Worm (Caenorhabditis elegans): ENCODE data around the gene trxr-2.
A peak's percentile ranks its signal among the peaks of the same experiment; 100 is the strongest.

Gene trxr-2

DNA sequence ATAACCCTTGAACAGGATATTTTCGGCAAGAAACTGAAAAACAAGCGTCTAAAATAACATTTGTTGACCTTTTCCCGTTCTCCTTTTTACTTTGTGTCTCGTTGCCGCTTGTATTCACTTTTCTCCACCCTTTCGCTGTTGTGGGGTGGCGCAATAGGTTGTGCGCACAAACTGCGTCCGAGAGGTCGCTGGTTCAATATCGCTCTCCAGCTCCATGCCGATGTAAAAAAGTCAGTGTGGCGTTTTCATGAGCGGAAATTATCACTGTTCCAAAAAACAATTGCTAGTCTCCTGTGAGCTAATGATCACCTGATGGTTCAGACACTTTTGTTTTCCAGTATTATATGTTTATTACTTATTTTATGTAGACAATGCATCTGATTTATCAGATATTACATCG, 24.0 kb downstream of the trxr-2 start (continued):
- TF ChIP-seq zip-5 (tag; optimal IDR thresholded peaks at IDR 0.05) (peak; percentile 62), fkh-10 (GFP tag; optimal IDR thresholded peaks at IDR 0.05) (peak; percentile 33), dve-1 (tag; optimal IDR thresholded peaks at IDR 0.05) (peak; percentile 70), ttx-3 (tag; optimal IDR thresholded peaks at IDR 0.05) (peak; percentile 86), sdc-2 (tag; optimal IDR thresholded peaks at IDR 0.05) (peak; percentile 78), hlh-6 (tag; optimal IDR thresholded peaks at IDR 0.05) (peak; percentile 96), ceh-2 (tag; optimal IDR thresholded peaks at IDR 0.05) (peak; percentile 86), ceh-45 (GFP tag; IDR thresholded peaks at IDR 0.05) (peak; percentile 78), ets-4 (tag; optimal IDR thresholded peaks at IDR 0.05) (peak; percentile 3), ceh-31 (tag; optimal IDR thresholded peaks at IDR 0.05) (peak; percentile 77), unc-42 (tag; optimal IDR thresholded peaks at IDR 0.05) (peak; percentile 51), rnt-1 (tag; optimal IDR thresholded peaks at IDR 0.05) (peak; percentile 82), ama-1 (optimal IDR thresholded peaks at IDR 0.05) (no peak), K09A11.1 (tag; optimal IDR thresholded peaks at IDR 0.05; ENCODE audit: insufficient read depth) (peak; percentile 72), hlh-8 (tag; optimal IDR thresholded peaks at IDR 0.05) (peak; percentile 73), unc-3 (GFP tag; conservative IDR thresholded peaks at IDR 0.05) (peak; percentile 67), unc-3 (tag; optimal IDR thresholded peaks at IDR 0.05) (peak; percentile 85), hlh-15 (tag; optimal IDR thresholded peaks at IDR 0.05) (peak; percentile 86), unc-86 (tag; optimal IDR thresholded peaks at IDR 0.05) (peak; percentile 91), nhr-11 (tag; optimal IDR thresholded peaks at IDR 0.05) (no peak), eyg-1 (tag; optimal IDR thresholded peaks at IDR 0.05) (peak; percentile 87), sox-2 (GFP tag; IDR thresholded peaks at IDR 0.05) (peak; percentile 76), gmeb-2 (tag; optimal IDR thresholded peaks at IDR 0.05) (peak; percentile 89)

ce11 chrIII:8944357-8944756, 30.8 kb downstream of the trxr-2 start, which contains the start of gene dhrr-1:
Gene dhrr-1 (plus strand): TSS chrIII:8944657.
- TF ChIP-seq ttx-3 (tag; optimal IDR thresholded peaks at IDR 0.05) (no peak), nhr-232 (tag; optimal IDR thresholded peaks at IDR 0.05) (no peak), unc-42 (tag; optimal IDR thresholded peaks at IDR 0.05) (no peak), ceh-2 (tag; optimal IDR thresholded peaks at IDR 0.05) (no peak), ceh-34 (tag; optimal IDR thresholded peaks at IDR 0.05) (no peak), unc-55 (GFP tag; optimal IDR thresholded peaks at IDR 0.05) (no peak), elt-4 (tag; optimal IDR thresholded peaks at IDR 0.05) (no peak), unc-3 (GFP tag; conservative IDR thresholded peaks at IDR 0.05) (no peak), unc-3 (tag; optimal IDR thresholded peaks at IDR 0.05) (no peak), eyg-1 (tag; optimal IDR thresholded peaks at IDR 0.05) (no peak), ref-2 (tag; optimal IDR thresholded peaks at IDR 0.05) (no peak), hlh-13 (GFP tag; optimal IDR thresholded peaks at IDR 0.05) (no peak)

DNA sequence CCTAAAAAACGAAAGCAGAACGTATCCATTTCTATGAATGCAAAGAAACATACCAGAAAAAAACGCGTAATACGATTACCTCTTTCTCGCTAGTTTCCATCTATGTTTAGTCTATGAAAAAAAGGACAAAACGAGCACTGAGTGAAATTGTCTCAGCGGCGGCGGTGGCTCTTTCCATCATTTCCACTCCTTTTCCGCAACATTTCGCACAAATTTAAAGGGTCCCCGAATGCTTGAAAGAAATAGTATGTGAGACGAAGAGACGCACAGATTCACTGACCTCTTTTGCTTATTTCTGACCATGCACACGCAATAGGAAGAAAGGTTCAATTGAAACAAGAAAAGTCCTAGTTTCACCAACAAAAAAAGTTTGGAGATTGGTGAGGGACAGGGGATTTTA, 32.7 kb downstream of the trxr-2 start:
- TF ChIP-seq ceh-14 (tag; optimal IDR thresholded peaks at IDR 0.05), result no peak
- TF ChIP-seq ceh-19 (GFP tag; optimal IDR thresholded peaks at IDR 0.05), result no peak
- no peak for TF ChIP-seq tbx-7 (tag; optimal IDR thresholded peaks at IDR 0.05)
- no peak for TF ChIP-seq ztf-16 (tag; optimal IDR thresholded peaks at IDR 0.05)
- peak; percentile 3 for TF ChIP-seq unc-42 (tag; optimal IDR thresholded peaks at IDR 0.05)
- no peak for TF ChIP-seq ceh-18 (tag; optimal IDR thresholded peaks at IDR 0.05)

- TF ChIP-seq unc-3 (GFP tag; conservative IDR thresholded peaks at IDR 0.05) (no peak), unc-3 (tag; optimal IDR thresholded peaks at IDR 0.05) (no peak), gmeb-2 (tag; optimal IDR thresholded peaks at IDR 0.05) (no peak), dmd-4 (tag; optimal IDR thresholded peaks at IDR 0.05; ENCODE audit: borderline replicate concordance) (no peak), ceh-34 (tag; optimal IDR thresholded peaks at IDR 0.05) (no peak), K02D7.2 (tag; optimal IDR thresholded peaks at IDR 0.05) (no peak), rnt-1 (tag; optimal IDR thresholded peaks at IDR 0.05) (no peak), ref-2 (tag; optimal IDR thresholded peaks at IDR 0.05) (no peak), tbx-7 (tag; optimal IDR thresholded peaks at IDR 0.05) (no peak), nfya-1 (tag; optimal IDR thresholded peaks at IDR 0.05) (no peak), sox-4 (tag; optimal IDR thresholded peaks at IDR 0.05) (no peak), pha-2 (tag; optimal IDR thresholded peaks at IDR 0.05) (no peak), odd-2 (tag; optimal IDR thresholded peaks at IDR 0.05) (no peak), pat-9 (tag; optimal IDR thresholded peaks at IDR 0.05) (no peak), ceh-18 (tag; optimal IDR thresholded peaks at IDR 0.05) (no peak), ceh-30 (tag; optimal IDR thresholded peaks at IDR 0.05) (no peak)
Observed at ce11 chrIII:8949147-8949546, 35.6 kb downstream of the trxr-2 start.
